Fruit fly (Drosophila melanogaster): ENCODE results near the gene shop.

Gene shop

DNA sequence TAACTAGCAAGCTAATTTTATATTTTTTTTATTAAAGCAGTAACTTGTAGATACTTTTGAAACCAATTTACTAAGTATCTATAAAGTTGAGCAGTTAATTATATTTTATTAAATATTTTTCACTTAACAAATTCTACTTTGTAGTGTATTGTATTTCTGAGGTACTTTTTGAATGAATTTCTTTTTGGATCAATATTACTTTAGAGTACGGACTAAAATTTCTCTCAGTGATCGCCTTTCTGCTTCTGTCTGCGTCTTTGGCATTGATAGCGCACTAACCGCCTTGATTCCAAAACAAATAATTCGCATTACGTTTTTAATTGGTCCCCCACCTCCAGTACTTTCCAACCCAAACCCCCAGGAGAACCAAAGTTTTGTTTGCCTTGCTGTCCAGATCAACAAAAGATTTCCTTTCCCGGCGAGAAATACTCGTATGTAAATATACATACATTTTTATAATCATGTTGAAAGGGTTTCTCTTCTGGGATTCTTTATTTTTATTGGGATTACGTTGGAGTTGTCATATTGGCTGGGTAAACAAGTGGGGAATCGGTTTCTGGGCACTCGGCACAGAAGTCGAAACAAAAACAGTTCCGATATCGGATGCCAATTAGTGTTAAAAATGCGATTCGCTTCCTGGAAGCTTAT is 9.3 kb downstream of the shop start (continued):
- no peak for TF ChIP-seq CG2202 (tag; optimal IDR thresholded peaks at IDR 0.05)
- no peak for TF ChIP-seq ro (GFP tag; IDR thresholded peaks at IDR 0.05)
- TF ChIP-seq CG2120 (GFP tag; optimal IDR thresholded peaks at IDR 0.05): no peak
- TF ChIP-seq CG34376 (GFP tag; optimal IDR thresholded peaks at IDR 0.05): no peak
- TF ChIP-seq Doc2 (GFP tag; IDR thresholded peaks at IDR 0.05): no peak
- no peak for TF ChIP-seq eve (GFP tag; optimal IDR thresholded peaks at IDR 0.05)
- TF ChIP-seq NK7.1 (GFP tag; optimal IDR thresholded peaks at IDR 0.05): no peak
- TF ChIP-seq CG13775 (GFP tag; optimal IDR thresholded peaks at IDR 0.05): no peak
- TF ChIP-seq disco-r (GFP tag; optimal IDR thresholded peaks at IDR 0.05): no peak
- TF ChIP-seq CG2678 (tag; optimal IDR thresholded peaks at IDR 0.05): peak; percentile 12
- TF ChIP-seq CG5953 (GFP tag; IDR thresholded peaks at IDR 0.05): no peak
- TF ChIP-seq Trl (optimal IDR thresholded peaks at IDR 0.05): no peak
- no peak for TF ChIP-seq Trl (GFP tag; optimal IDR thresholded peaks at IDR 0.05)
- TF ChIP-seq Side (GFP tag; optimal IDR thresholded peaks at IDR 0.05): no peak
- no peak for TF ChIP-seq klu (GFP tag; IDR thresholded peaks at IDR 0.05)
- peak; percentile 17 for TF ChIP-seq PHDP (tag; optimal IDR thresholded peaks at IDR 0.05)
- no peak for TF ChIP-seq CG8281 (tag; optimal IDR thresholded peaks at IDR 0.05)
- no peak for TF ChIP-seq kay (GFP tag; optimal IDR thresholded peaks at IDR 0.05)
- TF ChIP-seq Chrac-16 (GFP tag; optimal IDR thresholded peaks at IDR 0.05): no peak
- TF ChIP-seq pum (GFP tag; optimal IDR thresholded peaks at IDR 0.05): no peak
- no peak for TF ChIP-seq CG2199 (GFP tag; IDR thresholded peaks at IDR 0.05)
- no peak for TF ChIP-seq CG15696 (tag; optimal IDR thresholded peaks at IDR 0.05)
- TF ChIP-seq CG33557 (GFP tag; optimal IDR thresholded peaks at IDR 0.05): no peak
- no peak for TF ChIP-seq tin (GFP tag; optimal IDR thresholded peaks at IDR 0.05)
- no peak for TF ChIP-seq CG11085 (GFP tag; IDR thresholded peaks at IDR 0.05)
- TF ChIP-seq fd102C (GFP tag; optimal IDR thresholded peaks at IDR 0.05): no peak
- no peak for TF ChIP-seq CG9609 (GFP tag; optimal IDR thresholded peaks at IDR 0.05)
- TF ChIP-seq Hr39 (optimal IDR thresholded peaks at IDR 0.05): no peak
- TF ChIP-seq CG11504 (tag; optimal IDR thresholded peaks at IDR 0.05): peak; percentile 25
- TF ChIP-seq CG13894 (tag; optimal IDR thresholded peaks at IDR 0.05): no peak
- no peak for TF ChIP-seq CG11560 (tag; IDR thresholded peaks at IDR 0.05)
- no peak for TF ChIP-seq CG7556 (GFP tag; optimal IDR thresholded peaks at IDR 0.05)
- peak; percentile 32 for TF ChIP-seq nom (GFP tag; optimal IDR thresholded peaks at IDR 0.05)
- TF ChIP-seq Med (GFP tag): peak; percentile 47
- no peak for TF ChIP-seq CG14441 (GFP tag; IDR thresholded peaks at IDR 0.05)
- no peak for TF ChIP-seq lmd (GFP tag; IDR thresholded peaks at IDR 0.05)
- TF ChIP-seq CG1529 (GFP tag; optimal IDR thresholded peaks at IDR 0.05): peak; percentile 2
- TF ChIP-seq CG17328 (GFP tag; IDR thresholded peaks at IDR 0.05): no peak
- TF ChIP-seq CG12219 (GFP tag; optimal IDR thresholded peaks at IDR 0.05): no peak
- TF ChIP-seq dan (GFP tag; IDR thresholded peaks at IDR 0.05): no peak
- no peak for TF ChIP-seq cad (GFP tag; optimal IDR thresholded peaks at IDR 0.05)
- no peak for TF ChIP-seq schlank (tag; optimal IDR thresholded peaks at IDR 0.05)
- no peak for TF ChIP-seq HLH3B (GFP tag; IDR thresholded peaks at IDR 0.05)
- no peak for TF ChIP-seq CG32532 (GFP tag; IDR thresholded peaks at IDR 0.05)
- no peak for TF ChIP-seq nau (GFP tag; optimal IDR thresholded peaks at IDR 0.05)
- no peak for TF ChIP-seq nmo (GFP tag; optimal IDR thresholded peaks at IDR 0.05)
- TF ChIP-seq Ets65A (GFP tag): peak; percentile 11
- TF ChIP-seq Mes4 (GFP tag; optimal IDR thresholded peaks at IDR 0.05): no peak
- TF ChIP-seq CG13424 (tag; optimal IDR thresholded peaks at IDR 0.05): no peak
- TF ChIP-seq phol (tag; optimal IDR thresholded peaks at IDR 0.05): peak; percentile 26
- no peak for TF ChIP-seq CG4854 (GFP tag; optimal IDR thresholded peaks at IDR 0.05)
- no peak for TF ChIP-seq CG9215 (GFP tag; IDR thresholded peaks at IDR 0.05)
- TF ChIP-seq slou (GFP tag; optimal IDR thresholded peaks at IDR 0.05): no peak
